Fruit fly (Drosophila melanogaster): ENCODE data around the gene CG42238.
A peak's percentile ranks its signal among the peaks of the same experiment; 100 is the strongest.

The CG42238 gene

dm6 chr2L:21009310-21010119 lies 42.4 kb downstream of the CG42238 start (continued):
- peak; percentile 62 for TF ChIP-seq stc (GFP tag; IDR thresholded peaks at IDR 0.05)
- peak; percentile 71 for TF ChIP-seq Sox100B (GFP tag; optimal IDR thresholded peaks at IDR 0.05)
- peak; percentile 80 for TF ChIP-seq CG6813 (GFP tag; optimal IDR thresholded peaks at IDR 0.05)
- TF ChIP-seq tx (GFP tag; optimal IDR thresholded peaks at IDR 0.05) = peak; percentile 30
- TF ChIP-seq CG9215 (GFP tag; IDR thresholded peaks at IDR 0.05) = no peak
- TF ChIP-seq slp2 (GFP tag; optimal IDR thresholded peaks at IDR 0.05) = peak; percentile 53
- TF ChIP-seq Nf-YA (GFP tag; IDR thresholded peaks at IDR 0.05) = peak; percentile 59; the same call in 1 of the 2 replicates
- no peak for TF ChIP-seq sr (GFP tag; IDR thresholded peaks at IDR 0.05)
- no peak for TF ChIP-seq CG14014 (GFP tag; IDR thresholded peaks at IDR 0.05)
- peak; percentile 71 for TF ChIP-seq PHDP (tag; optimal IDR thresholded peaks at IDR 0.05)
- peak; percentile 71 for TF ChIP-seq esg (GFP tag; conservative IDR thresholded peaks at IDR 0.05)
- peak; percentile 72 for TF ChIP-seq cato (GFP tag; optimal IDR thresholded peaks at IDR 0.05; ENCODE audit: borderline replicate concordance)
- peak; percentile 91 for TF ChIP-seq zen (tag; optimal IDR thresholded peaks at IDR 0.05)
- peak; percentile 59 for TF ChIP-seq ewg (GFP tag; optimal IDR thresholded peaks at IDR 0.05)
- TF ChIP-seq Lim3 (GFP tag; IDR thresholded peaks at IDR 0.05) = no peak
- TF ChIP-seq CG16815 (GFP tag; optimal IDR thresholded peaks at IDR 0.05) = peak; percentile 84
- TF ChIP-seq nmo (GFP tag; optimal IDR thresholded peaks at IDR 0.05) = peak; percentile 87
- peak; percentile 56 for TF ChIP-seq salm (tag; optimal IDR thresholded peaks at IDR 0.05)
- peak; percentile 75 for TF ChIP-seq jing (GFP tag; optimal IDR thresholded peaks at IDR 0.05)
- TF ChIP-seq YL-1 (GFP tag; optimal IDR thresholded peaks at IDR 0.05) = peak; percentile 11
- TF ChIP-seq tgo (GFP tag; IDR thresholded peaks at IDR 0.05) = peak; percentile 66; the same call in 2 of the 3 replicates
- TF ChIP-seq CG6254 (GFP tag; optimal IDR thresholded peaks at IDR 0.05) = peak; percentile 87
- no peak for TF ChIP-seq CG16813 (GFP tag; IDR thresholded peaks at IDR 0.05; ENCODE audit: partially characterized antibody)
- peak; percentile 53 for TF ChIP-seq CG15269 (tag; optimal IDR thresholded peaks at IDR 0.05)
- TF ChIP-seq ci (GFP tag; IDR thresholded peaks at IDR 0.05) = peak; percentile 94
- TF ChIP-seq peb (GFP tag; IDR thresholded peaks at IDR 0.05) = peak; percentile 76
- peak; percentile 57 for TF ChIP-seq maf-S (GFP tag; optimal IDR thresholded peaks at IDR 0.05)
- peak; percentile 83 for TF ChIP-seq CG8924 (tag; optimal IDR thresholded peaks at IDR 0.05)
- peak; percentile 36 for TF ChIP-seq ems (GFP tag; optimal IDR thresholded peaks at IDR 0.05)
- peak; percentile 83 for TF ChIP-seq CG2875 (GFP tag; optimal IDR thresholded peaks at IDR 0.05)
- TF ChIP-seq CG12391 (tag; optimal IDR thresholded peaks at IDR 0.05) = peak; percentile 89
- TF ChIP-seq Meics (GFP tag; optimal IDR thresholded peaks at IDR 0.05) = no peak
- TF ChIP-seq kay (GFP tag; optimal IDR thresholded peaks at IDR 0.05) = peak; percentile 30
- TF ChIP-seq Nf-YB (GFP tag; optimal IDR thresholded peaks at IDR 0.05) = peak; percentile 60
- TF ChIP-seq Eip74EF (GFP tag; optimal IDR thresholded peaks at IDR 0.05) = peak in 1 of 2 experiments; percentile 51
- TF ChIP-seq CG17612 (GFP tag; IDR thresholded peaks at IDR 0.05) = no peak
- no peak for TF ChIP-seq CG31224 (GFP tag; IDR thresholded peaks at IDR 0.05)
- no peak for TF ChIP-seq B-H2 (GFP tag; optimal IDR thresholded peaks at IDR 0.05)
- no peak for TF ChIP-seq CG10543 (GFP tag; optimal IDR thresholded peaks at IDR 0.05)
- TF ChIP-seq CG30020 (tag; optimal IDR thresholded peaks at IDR 0.05) = peak; percentile 39
- peak; percentile 88 for TF ChIP-seq phol (tag; optimal IDR thresholded peaks at IDR 0.05)
- TF ChIP-seq ERR (GFP tag; optimal IDR thresholded peaks at IDR 0.05) = no peak
- TF ChIP-seq Dip2 (GFP tag; IDR thresholded peaks at IDR 0.05) = no peak
- TF ChIP-seq Side (GFP tag; optimal IDR thresholded peaks at IDR 0.05) = peak; percentile 62
- peak; percentile 80 for TF ChIP-seq CG32772 (GFP tag; IDR thresholded peaks at IDR 0.05)
- peak; percentile 89 for TF ChIP-seq CG4404 (GFP tag; IDR thresholded peaks at IDR 0.05)
- TF ChIP-seq Mes4 (GFP tag; optimal IDR thresholded peaks at IDR 0.05) = peak; percentile 49
- TF ChIP-seq CG10654 (GFP tag; optimal IDR thresholded peaks at IDR 0.05) = peak; percentile 84
- peak; percentile 93 for TF ChIP-seq CG17829 (tag; optimal IDR thresholded peaks at IDR 0.05)
